Fruit fly (Drosophila melanogaster) whole organism, wandering third instar larva: ENCODE results near the gene Tmtc4.

ENCODE experiments used
- CG32264 ChIP-seq: fragments of 200-800 bp; sonication (Bioruptor generic); optimal IDR thresholded peaks from 2 replicates; lab custom pipeline; 2016; ENCODE audit warnings: missing biosample characterization, missing genetic modification characterization
- CrebA ChIP-seq: fragments of 200-800 bp; sonication (Bioruptor generic); optimal IDR thresholded peaks from 2 replicates; lab custom pipeline; 2016; ENCODE audit warnings: missing biosample characterization, mild to moderate bottlenecking, missing genetic modification characterization, borderline replicate concordance
- Dfd ChIP-seq: fragments of >200 bp; optimal IDR thresholded peaks from 2 replicates; lab custom pipeline; 2017; ENCODE audit warnings: missing biosample characterization, missing genetic modification characterization
- Dif ChIP-seq: fragments of 200-275, 200-300 bp; sonication (Bioruptor generic); optimal IDR thresholded peaks from 2 replicates; lab custom pipeline; 2018; ENCODE audit warnings: missing biosample characterization, missing genetic modification characterization; ENCODE audit not compliant: partially characterized antibody
- GATAd ChIP-seq: sonication (Bioruptor generic); optimal IDR thresholded peaks from 2 replicates; lab custom pipeline; 2016; ENCODE audit warnings: missing biosample characterization, missing genetic modification characterization
- HLH106 ChIP-seq: fragments of 200-800 bp; optimal IDR thresholded peaks from 3 replicates; lab custom pipeline; 2019; ENCODE audit warnings: missing biosample characterization, mild to moderate bottlenecking, missing genetic modification characterization, moderate library complexity
- Hnf4 ChIP-seq: fragments of 200-800 bp; sonication (Bioruptor generic); optimal IDR thresholded peaks from 2 replicates; lab custom pipeline; 2016; ENCODE audit warnings: missing biosample characterization, mild to moderate bottlenecking, missing genetic modification characterization
- Hr78 ChIP-seq: fragments of >200 bp; optimal IDR thresholded peaks from 2 replicates; lab custom pipeline; 2017; ENCODE audit warnings: missing biosample characterization, missing genetic modification characterization
- Hr83 ChIP-seq: fragments of 200-300 bp; sonication (Bioruptor generic); optimal IDR thresholded peaks from 2 replicates; lab custom pipeline; 2016; ENCODE audit warnings: missing biosample characterization, mild to moderate bottlenecking, missing genetic modification characterization, moderate library complexity; ENCODE audit not compliant: poor library complexity, severe bottlenecking
- Mio ChIP-seq: sonication (Bioruptor generic); optimal IDR thresholded peaks from 2 replicates; lab custom pipeline; 2016; ENCODE audit warnings: missing biosample characterization, missing genetic modification characterization
- Myc ChIP-seq: fragments of >200 bp; optimal IDR thresholded peaks from 2 replicates; lab custom pipeline; 2017
- N ChIP-seq: fragments of >200 bp; optimal IDR thresholded peaks from 2 replicates; lab custom pipeline; 2018; ENCODE audit warnings: missing biosample characterization, missing external identifiers, missing genetic modification characterization
- OdsH ChIP-seq: fragments of 200-800 bp; sonication (Bioruptor generic); optimal IDR thresholded peaks from 2 replicates; lab custom pipeline; 2016; ENCODE audit warnings: missing biosample characterization, mild to moderate bottlenecking, missing genetic modification characterization
- br ChIP-seq: fragments of 200-800 bp; sonication (Bioruptor generic); optimal IDR thresholded peaks from 2 replicates; lab custom pipeline; 2016; ENCODE audit warnings: missing biosample characterization, missing genetic modification characterization
- brk ChIP-seq: fragments of 200-800 bp; sonication (Bioruptor generic); optimal IDR thresholded peaks from 2 replicates; lab custom pipeline; 2016; ENCODE audit warnings: missing biosample characterization, mild to moderate bottlenecking, missing genetic modification characterization
- dmrt93B ChIP-seq: fragments of 200-800 bp; sonication (Bioruptor generic); optimal IDR thresholded peaks from 2 replicates; lab custom pipeline; 2018; ENCODE audit warnings: missing biosample characterization, mild to moderate bottlenecking, missing genetic modification characterization
- dsf ChIP-seq: sonication (Bioruptor generic); optimal IDR thresholded peaks from 2 replicates; lab custom pipeline; 2016; ENCODE audit warnings: missing biosample characterization, missing genetic modification characterization, borderline replicate concordance
- ey ChIP-seq: fragments of 200-800 bp; sonication (Bioruptor generic); optimal IDR thresholded peaks from 2 replicates; lab custom pipeline; 2016; ENCODE audit warnings: missing biosample characterization, missing genetic modification characterization
- foxo ChIP-seq, 2 experiments: fragments of 200-800 bp; sonication (Bioruptor generic); optimal IDR thresholded peaks; 2 replicates in 1 of 2; 3 replicates in 1 of 2; lab custom pipeline; 2016 to 2017; ENCODE audit warnings: missing biosample characterization in 2 of 2, missing genetic modification characterization in 2 of 2
- fru ChIP-seq: fragments of 200-800 bp; sonication (Bioruptor generic); optimal IDR thresholded peaks from 3 replicates; lab custom pipeline; 2016; ENCODE audit warnings: missing biosample characterization, mild to moderate bottlenecking, missing genetic modification characterization
- h ChIP-seq: fragments of 200-800 bp; sonication (Bioruptor generic); optimal IDR thresholded peaks from 3 replicates; lab custom pipeline; 2016; ENCODE audit warnings: missing biosample characterization, mild to moderate bottlenecking, missing genetic modification characterization
- jim ChIP-seq: fragments of 175-275, 200-325 bp; sonication (Bioruptor generic); optimal IDR thresholded peaks from 2 replicates; lab custom pipeline; 2016; ENCODE audit warnings: missing biosample characterization, mild to moderate bottlenecking, missing genetic modification characterization
- lola ChIP-seq: fragments of >200 bp; optimal IDR thresholded peaks from 2 replicates; lab custom pipeline; 2017; ENCODE audit warnings: missing biosample characterization, missing genetic modification characterization
- psq ChIP-seq: fragments of 200-800 bp; sonication (Bioruptor generic); optimal IDR thresholded peaks from 3 replicates; lab custom pipeline; 2017; ENCODE audit warnings: missing biosample characterization, mild to moderate bottlenecking, missing genetic modification characterization, moderate library complexity
- sage ChIP-seq: fragments of 200-800 bp; sonication (Bioruptor generic); optimal IDR thresholded peaks from 2 replicates; lab custom pipeline; 2016; ENCODE audit warnings: missing biosample characterization, mild to moderate bottlenecking, missing genetic modification characterization
- sv ChIP-seq: fragments of 200-800 bp; sonication (Bioruptor generic); optimal IDR thresholded peaks from 3 replicates; lab custom pipeline; 2016; ENCODE audit warnings: missing biosample characterization, missing genetic modification characterization
- tai ChIP-seq: sonication (Bioruptor generic); optimal IDR thresholded peaks from 2 replicates; lab custom pipeline; 2016; ENCODE audit warnings: missing biosample characterization, missing genetic modification characterization
- usp ChIP-seq: fragments of >200 bp; optimal IDR thresholded peaks from 2 replicates; lab custom pipeline; 2017; ENCODE audit warnings: missing biosample characterization, missing genetic modification characterization
- woc ChIP-seq: sonication (Bioruptor generic); optimal IDR thresholded peaks from 2 replicates; lab custom pipeline; 2016; ENCODE audit warnings: missing biosample characterization, mild to moderate bottlenecking, missing genetic modification characterization

Gene Tmtc4

DNA sequence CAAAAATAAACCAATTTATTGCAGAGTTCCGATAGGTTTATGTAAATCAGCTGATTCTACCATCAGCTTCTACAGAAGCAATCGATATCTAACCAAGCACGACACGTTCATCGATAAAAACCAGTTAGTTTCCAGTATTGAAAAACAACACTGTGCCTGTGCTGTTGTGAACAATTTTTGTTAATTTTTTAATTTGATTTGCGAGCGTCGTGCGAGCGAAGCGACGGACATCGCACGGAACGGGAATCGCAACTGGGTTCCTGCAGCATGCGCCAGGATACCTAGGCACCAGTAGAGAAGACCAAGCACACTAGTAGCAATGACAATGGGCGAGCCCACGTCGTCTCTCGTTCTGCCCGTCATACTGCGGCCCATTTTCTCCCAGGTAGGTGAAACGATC is 20.8 kb downstream of the Tmtc4 start, which contains the start of the genes Ccm3 and CG6136 (continued):
- TF ChIP-seq h = peak; percentile 76
- peak; percentile 44 for TF ChIP-seq HLH106 (tag; lab: Kevin White, UChicago)
- TF ChIP-seq Hnf4 (GFP tag; lab: Kevin White, UChicago) = no peak
- peak; percentile 50 for TF ChIP-seq fru (GFP tag; lab: Kevin White, UChicago)
- no peak for TF ChIP-seq CrebA (GFP tag; lab: Kevin White, UChicago)
- TF ChIP-seq dmrt93B (GFP tag; lab: Kevin White, UChicago) = no peak
- no peak for TF ChIP-seq usp
- peak in 1 of 2 experiments; percentile 48 for TF ChIP-seq foxo (GFP tag; optimal IDR thresholded peaks at IDR 0.05; lab: Kevin White, UChicago)
- TF ChIP-seq ey (GFP tag; lab: Kevin White, UChicago) = peak; percentile 5
- no peak for TF ChIP-seq CG32264 (GFP tag; lab: Kevin White, UChicago)
- TF ChIP-seq psq (GFP tag; lab: Kevin White, UChicago) = peak; percentile 18

- TF ChIP-seq sage (GFP tag; lab: Kevin White, UChicago) (no peak), Dif (GFP tag; lab: Kevin White, UChicago) (peak; percentile 21)
Measured at dm6 chr3R:15374397-15374796, 23.4 kb downstream of the Tmtc4 start, which contains the start of gene Rbp. Gene Rbp, plus strand, starts transcription at chr3R:15374635.

DNA sequence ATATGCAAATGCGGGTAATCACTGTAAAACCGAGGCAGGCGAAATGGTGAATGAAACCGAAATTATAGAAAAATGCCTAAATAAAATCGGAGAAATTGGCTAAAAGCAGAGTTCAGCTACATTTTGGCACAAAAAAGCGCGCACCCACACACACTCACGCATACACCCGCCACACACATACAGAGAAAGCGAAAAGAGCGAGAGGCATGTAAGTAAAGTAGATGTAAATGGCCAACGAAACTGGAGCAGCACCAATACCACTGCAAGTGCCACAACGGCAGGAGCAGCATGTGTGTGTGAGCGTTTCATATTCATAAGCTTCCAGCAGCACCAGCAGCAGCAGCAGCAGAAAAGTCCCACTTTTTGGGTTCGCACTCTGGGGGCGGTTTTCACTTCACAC is 24.4 kb downstream of the Tmtc4 start:
- TF ChIP-seq fru (GFP tag; lab: Kevin White, UChicago) = no peak
- no peak for TF ChIP-seq psq (GFP tag; lab: Kevin White, UChicago)
- TF ChIP-seq N (GFP tag; lab: Kevin White, UChicago) = no peak
- no peak for TF ChIP-seq Myc (lab: Kevin White, UChicago)
- no peak for TF ChIP-seq brk (GFP tag; lab: Kevin White, UChicago)
- TF ChIP-seq jim = no peak
- no peak for TF ChIP-seq usp
- TF ChIP-seq foxo (GFP tag; optimal IDR thresholded peaks at IDR 0.05; lab: Kevin White, UChicago) = no peak
- TF ChIP-seq Dif (GFP tag; lab: Kevin White, UChicago) = no peak
- TF ChIP-seq GATAd (GFP tag; lab: Kevin White, UChicago) = no peak
- TF ChIP-seq CG32264 (GFP tag; lab: Kevin White, UChicago) = no peak
- no peak for TF ChIP-seq dsf (GFP tag; lab: Kevin White, UChicago)
- no peak for TF ChIP-seq dmrt93B (GFP tag; lab: Kevin White, UChicago)
- no peak for TF ChIP-seq sage (GFP tag; lab: Kevin White, UChicago)
- TF ChIP-seq OdsH (GFP tag; lab: Kevin White, UChicago) = no peak

DNA sequence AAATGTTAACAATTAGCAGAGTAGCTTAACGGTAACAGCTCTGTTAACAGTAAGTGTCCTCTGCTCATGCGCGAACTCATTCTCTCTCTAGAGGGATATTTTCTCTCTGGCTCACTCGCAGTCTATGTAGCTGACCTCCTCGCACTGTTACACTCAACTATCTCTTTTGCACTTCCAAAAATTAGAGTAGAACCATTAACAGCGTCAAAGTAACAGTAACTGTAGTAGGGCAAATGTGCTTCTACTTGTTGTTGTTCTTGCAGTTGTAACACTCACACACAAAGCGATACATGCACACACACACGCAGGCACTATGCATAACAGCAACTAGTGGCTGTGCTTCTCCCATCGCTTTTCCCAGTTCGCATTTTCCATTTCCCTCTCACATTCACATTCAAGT is 28.0 kb downstream of the Tmtc4 start:
- TF ChIP-seq Mio (no peak), Hr78 (GFP tag; lab: Kevin White, UChicago) (no peak), Hnf4 (GFP tag; lab: Kevin White, UChicago) (no peak), brk (GFP tag; lab: Kevin White, UChicago) (no peak), br (GFP tag; lab: Kevin White, UChicago) (no peak), woc (GFP tag; lab: Kevin White, UChicago) (no peak), CG32264 (GFP tag; lab: Kevin White, UChicago) (no peak), CrebA (GFP tag; lab: Kevin White, UChicago) (no peak), GATAd (GFP tag; lab: Kevin White, UChicago) (no peak), h (no peak), sv (GFP tag; lab: Kevin White, UChicago) (no peak), sage (GFP tag; lab: Kevin White, UChicago) (no peak), Myc (lab: Kevin White, UChicago) (no peak), tai (no peak)

DNA sequence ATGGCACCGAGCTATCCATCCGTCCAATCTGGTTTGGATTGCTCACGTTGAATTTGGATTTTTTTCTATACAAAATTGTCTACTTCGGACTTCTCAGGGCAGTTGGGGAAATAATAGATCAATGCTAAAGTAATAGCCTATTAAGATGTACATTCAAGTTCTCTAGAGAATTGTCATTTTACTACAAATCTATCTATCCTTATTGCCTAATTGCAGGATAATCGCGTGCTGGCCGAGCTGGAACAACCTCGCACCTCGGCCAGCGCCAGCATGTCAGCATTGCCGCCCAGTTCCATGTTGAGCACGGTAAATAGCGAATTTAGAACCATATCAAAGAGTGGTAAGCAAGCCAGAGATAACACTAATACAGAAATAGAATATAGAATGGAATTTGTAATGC is 31.8 kb downstream of the Tmtc4 start, which contains the start of gene h-cup:
Gene h-cup, minus strand, starts transcription at position 101 of the 400 bp plus-strand sequence.
- TF ChIP-seq Hr83 (GFP tag; lab: Kevin White, UChicago) = no peak
- TF ChIP-seq dsf (GFP tag; lab: Kevin White, UChicago) = no peak
- TF ChIP-seq dmrt93B (GFP tag; lab: Kevin White, UChicago) = no peak
- TF ChIP-seq Dfd (GFP tag; lab: Kevin White, UChicago) = no peak
- no peak for TF ChIP-seq Dif (GFP tag; lab: Kevin White, UChicago)
- no peak for TF ChIP-seq jim
- no peak for TF ChIP-seq CrebA (GFP tag; lab: Kevin White, UChicago)
- no peak for TF ChIP-seq lola (GFP tag; lab: Kevin White, UChicago)
- TF ChIP-seq Hr78 (GFP tag; lab: Kevin White, UChicago) = no peak
